Worm (Caenorhabditis elegans): ENCODE data around the gene scl-21.
A peak's percentile ranks its signal among the peaks of the same experiment; 100 is the strongest.

The scl-21 gene

DNA sequence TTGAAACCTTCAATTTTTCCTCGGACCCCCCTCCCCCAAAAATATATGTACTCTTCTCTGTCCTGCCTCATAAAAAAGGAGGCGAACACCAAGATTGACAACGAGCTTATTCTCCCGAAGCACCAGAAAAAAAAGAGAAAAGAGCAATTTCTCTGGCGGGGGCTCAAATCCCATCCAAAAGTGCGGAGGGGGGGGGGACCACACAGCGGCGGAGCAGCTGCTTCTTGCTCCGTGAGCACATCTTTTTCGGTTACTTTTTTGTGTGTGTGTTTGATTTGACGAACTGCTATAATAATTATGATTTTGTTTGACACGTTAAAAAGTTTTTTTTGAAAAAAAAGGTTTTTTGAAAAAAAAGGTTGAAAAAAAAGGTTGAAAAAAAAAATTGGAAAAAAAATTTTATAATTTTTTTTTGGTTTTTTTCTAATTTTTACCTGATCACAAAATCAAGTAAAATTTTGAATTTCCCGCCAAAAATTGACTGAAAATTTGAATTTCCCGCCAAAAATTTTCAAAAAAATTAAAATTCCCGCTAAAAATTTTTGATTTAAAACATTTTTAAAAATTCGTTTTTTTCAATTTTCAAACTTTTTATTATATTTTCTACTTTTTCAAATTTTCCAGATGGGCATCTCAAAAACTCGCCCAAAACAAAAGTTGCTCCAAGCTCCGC lies 21.5 kb downstream of the scl-21 start, which contains the start of gene Y43F8B.10:
Gene Y43F8B.10 (plus strand): TSS at position 623 of the 673 bp plus-strand sequence.
- TF ChIP-seq nfya-1 (tag; optimal IDR thresholded peaks at IDR 0.05; ENCODE audit: insufficient read depth) (peak; percentile 9), nhr-25 (tag; optimal IDR thresholded peaks at IDR 0.05) (no peak)

DNA sequence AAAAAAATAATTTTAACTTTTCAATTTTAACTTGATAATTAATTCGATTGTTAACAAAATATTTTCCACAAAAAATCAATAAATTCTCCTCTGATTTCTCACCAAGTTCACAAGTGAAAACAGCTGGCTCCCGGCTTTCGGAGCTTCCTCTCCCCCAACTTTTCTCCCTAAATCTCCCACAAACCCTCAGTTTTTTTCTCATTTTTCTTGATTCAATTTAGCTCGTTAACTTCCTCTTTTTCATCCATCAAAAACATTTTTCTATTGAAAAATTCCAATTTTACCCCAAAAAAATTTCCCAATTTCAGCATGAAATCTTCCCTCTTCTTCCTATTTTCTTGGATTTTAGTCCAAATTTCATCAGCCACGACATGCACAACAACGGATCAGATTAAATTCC lies 25.1 kb downstream of the scl-21 start, which contains the start of gene Y43F8B.11:
Gene Y43F8B.11 (plus strand): TSS at position 301 of the 400 bp plus-strand sequence.
- TF ChIP-seq lin-39 (tag; optimal IDR thresholded peaks at IDR 0.05) (no peak), elt-2 (tag; optimal IDR thresholded peaks at IDR 0.05) (no peak), ama-1 (optimal IDR thresholded peaks at IDR 0.05) (no peak), pqm-1 (tag; optimal IDR thresholded peaks at IDR 0.05) (no peak), elt-1 (tag; optimal IDR thresholded peaks at IDR 0.05) (no peak), ztf-4 (tag; optimal IDR thresholded peaks at IDR 0.05) (no peak), nfya-1 (tag; optimal IDR thresholded peaks at IDR 0.05; ENCODE audit: insufficient read depth) (no peak), pha-4 (tag; optimal IDR thresholded peaks at IDR 0.05) (no peak), zag-1 (tag; optimal IDR thresholded peaks at IDR 0.05) (no peak), nhr-67 (tag; optimal IDR thresholded peaks at IDR 0.05) (no peak), nhr-237 (tag; optimal IDR thresholded peaks at IDR 0.05) (no peak), daf-12 (tag; optimal IDR thresholded peaks at IDR 0.05) (no peak), sea-2 (GFP tag; optimal IDR thresholded peaks at IDR 0.05) (no peak), fkh-10 (GFP tag; optimal IDR thresholded peaks at IDR 0.05) (no peak), lin-15B (tag; optimal IDR thresholded peaks at IDR 0.05) (no peak), nhr-77 (tag; optimal IDR thresholded peaks at IDR 0.05) (no peak), egl-27 (tag; optimal IDR thresholded peaks at IDR 0.05) (no peak), fkh-2 (tag; optimal IDR thresholded peaks at IDR 0.05) (no peak)

DNA sequence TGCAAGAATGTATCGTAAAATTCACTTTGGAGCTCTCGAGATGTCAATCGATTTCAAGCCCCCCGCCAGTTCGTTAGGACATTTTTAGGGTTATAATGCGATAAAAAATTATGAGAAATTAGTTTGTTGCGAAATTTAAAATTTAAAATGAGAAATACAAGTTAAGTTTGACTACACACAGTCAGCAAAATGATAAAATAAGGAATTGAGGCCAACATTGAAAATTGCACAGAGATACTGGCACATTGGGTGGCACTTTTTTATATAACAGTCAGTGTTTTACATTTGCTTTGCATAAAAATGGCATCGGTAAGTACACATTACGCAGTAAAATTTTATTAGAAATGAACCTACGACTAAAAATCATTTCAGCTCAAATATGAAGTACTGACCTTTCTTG lies 27.4 kb downstream of the scl-21 start, which contains the start of gene Y43F8B.12:
Gene Y43F8B.12 (plus strand): TSS at position 301 of the 400 bp plus-strand sequence.
- TF ChIP-seq R02D3.7 (tag; optimal IDR thresholded peaks at IDR 0.05) (no peak), nhr-23 (tag; optimal IDR thresholded peaks at IDR 0.05) (no peak), fkh-2 (tag; optimal IDR thresholded peaks at IDR 0.05) (no peak), daf-12 (tag; optimal IDR thresholded peaks at IDR 0.05) (no peak), nhr-77 (tag; optimal IDR thresholded peaks at IDR 0.05) (no peak), lsy-12 (tag; optimal IDR thresholded peaks at IDR 0.05) (no peak), ceh-9 (tag; optimal IDR thresholded peaks at IDR 0.05) (no peak), mdl-1 (tag; optimal IDR thresholded peaks at IDR 0.05) (no peak), elt-2 (tag; optimal IDR thresholded peaks at IDR 0.05) (no peak), elt-1 (tag; optimal IDR thresholded peaks at IDR 0.05) (no peak), hmg-11 (tag; optimal IDR thresholded peaks at IDR 0.05) (no peak), nhr-76 (tag; optimal IDR thresholded peaks at IDR 0.05) (no peak), ama-1 (optimal IDR thresholded peaks at IDR 0.05) (no peak), egl-27 (tag; optimal IDR thresholded peaks at IDR 0.05) (no peak), zag-1 (tag; optimal IDR thresholded peaks at IDR 0.05) (no peak), pha-4 (tag; optimal IDR thresholded peaks at IDR 0.05) (no peak), sea-2 (GFP tag; optimal IDR thresholded peaks at IDR 0.05) (no peak), fkh-10 (GFP tag; optimal IDR thresholded peaks at IDR 0.05) (no peak), lin-15B (tag; optimal IDR thresholded peaks at IDR 0.05) (no peak), ztf-4 (tag; optimal IDR thresholded peaks at IDR 0.05) (no peak)

DNA sequence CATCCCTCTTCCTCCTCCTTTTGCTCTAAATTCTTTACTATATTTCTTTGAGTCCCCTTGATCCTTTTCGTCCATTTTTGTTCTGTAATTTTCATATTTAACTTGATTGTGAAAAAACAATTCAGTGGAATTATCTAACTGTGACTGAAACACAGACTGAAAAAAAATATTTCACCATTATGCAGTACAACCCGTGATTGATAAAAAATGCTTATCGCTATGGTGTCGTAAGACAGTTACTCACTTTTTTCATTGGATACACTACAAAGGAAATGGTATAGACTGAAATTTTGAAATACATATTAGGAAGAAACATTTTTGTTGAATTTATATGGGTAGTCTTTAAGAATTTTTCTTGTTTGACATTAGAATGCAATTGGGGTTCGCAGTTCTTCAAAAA lies 27.9 kb downstream of the scl-21 start, which contains the start of gene Y43F8B.23:
Gene Y43F8B.23 (minus strand): TSS at position 75 of the 400 bp plus-strand sequence.
- TF ChIP-seq nhr-23 (tag; optimal IDR thresholded peaks at IDR 0.05) (no peak), pqm-1 (tag; optimal IDR thresholded peaks at IDR 0.05) (peak; percentile 63), pha-4 (tag; optimal IDR thresholded peaks at IDR 0.05) (peak; percentile 52), elt-2 (tag; optimal IDR thresholded peaks at IDR 0.05) (peak; percentile 81), jun-1 (tag; optimal IDR thresholded peaks at IDR 0.05) (peak; percentile 41)

DNA sequence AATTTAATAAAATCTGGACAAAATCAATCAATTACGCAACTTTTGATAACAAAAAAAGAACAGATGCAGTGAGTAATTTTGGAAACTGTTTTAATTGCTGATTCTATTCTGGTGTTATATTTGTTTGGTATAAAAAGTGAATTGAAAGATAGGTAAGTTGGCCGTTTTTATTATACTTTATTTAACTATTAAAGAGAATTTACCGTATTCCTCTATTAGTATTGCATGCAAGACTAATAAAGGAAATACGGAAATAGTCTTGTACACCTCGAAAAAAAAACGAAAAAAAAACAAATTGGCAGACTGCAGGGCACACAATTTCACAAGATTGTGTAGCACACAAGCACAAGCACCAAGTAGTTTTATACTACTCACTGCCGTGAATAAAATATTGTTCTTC lies 32.9 kb downstream of the scl-21 start, which contains the start of gene Y43F8B.25:
Gene Y43F8B.25 (plus strand): TSS at position 301 of the 400 bp plus-strand sequence.
- TF ChIP-seq ama-1 (optimal IDR thresholded peaks at IDR 0.05): no peak

DNA sequence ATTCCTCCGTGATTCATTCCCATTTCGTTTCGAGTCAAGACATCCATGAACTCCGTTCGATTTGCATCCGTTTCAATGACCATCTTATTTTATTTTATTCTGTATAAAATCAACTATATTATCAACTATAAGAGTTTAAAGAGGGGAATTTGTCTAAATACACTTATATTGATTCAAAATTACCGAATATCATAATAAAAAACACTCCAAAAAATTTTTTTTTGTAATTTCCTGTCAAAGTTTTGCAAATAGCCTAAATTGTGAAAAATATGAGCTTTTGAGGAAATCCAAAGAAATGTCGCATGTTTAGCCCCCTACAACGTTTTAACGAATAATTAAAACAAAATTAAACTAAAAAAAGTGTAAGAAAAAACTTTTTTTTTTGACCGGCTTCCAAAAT lies 33.5 kb downstream of the scl-21 start, which contains the start of gene Y43F8B.15:
Gene Y43F8B.15 (minus strand): TSS at position 101 of the 400 bp plus-strand sequence.
- no peak for TF ChIP-seq fkh-2 (tag; optimal IDR thresholded peaks at IDR 0.05)
- TF ChIP-seq mml-1 (tag; optimal IDR thresholded peaks at IDR 0.05): no peak
- no peak for TF ChIP-seq lin-15B (tag; optimal IDR thresholded peaks at IDR 0.05)
- TF ChIP-seq fos-1 (tag; optimal IDR thresholded peaks at IDR 0.05): no peak
- TF ChIP-seq snpc-4 (tag; optimal IDR thresholded peaks at IDR 0.05): no peak
- no peak for TF ChIP-seq nhr-77 (tag; optimal IDR thresholded peaks at IDR 0.05)
- no peak for TF ChIP-seq unc-39 (tag; optimal IDR thresholded peaks at IDR 0.05)

All from whole organism, L3 larva.